Worm (Caenorhabditis elegans) whole organism, late embryonic: Measurements from ENCODE around the gene srbc-14.

ENCODE experiments used
- C08G9.2 ChIP-seq: sonication (generic microtip); optimal IDR thresholded peaks from 2 replicates; lab custom pipeline; 2016; ENCODE audit warnings: mild to moderate bottlenecking, missing genetic modification characterization, moderate library complexity, missing compliant biosample characterization
- C38D4.7 ChIP-seq: fragments of 200-800 bp; sonication (Bioruptor generic); optimal IDR thresholded peaks from 2 replicates; lab custom pipeline; 2018; ENCODE audit warnings: mild to moderate bottlenecking, missing genetic modification characterization, moderate library complexity, missing compliant biosample characterization
- F13H6.1 ChIP-seq: sonication (generic microtip); optimal IDR thresholded peaks from 2 replicates; lab custom pipeline; 2016; ENCODE audit warnings: missing genetic modification characterization, missing compliant biosample characterization
- K02D7.2 ChIP-seq: sonication (generic microtip); optimal IDR thresholded peaks from 2 replicates; lab custom pipeline; 2017; ENCODE audit warnings: mild to moderate bottlenecking, missing genetic modification characterization, missing compliant biosample characterization
- K09A11.1 ChIP-seq: sonication (generic microtip); optimal IDR thresholded peaks from 2 replicates; lab custom pipeline; 2017; ENCODE audit warnings: antibody characterized with exemption, mild to moderate bottlenecking, missing genetic modification characterization, missing compliant biosample characterization; ENCODE audit not compliant: insufficient read depth
- Y22D7AL.16 ChIP-seq: sonication (generic microtip); optimal IDR thresholded peaks from 2 replicates; lab custom pipeline; 2016; ENCODE audit warnings: missing genetic modification characterization, missing compliant biosample characterization
- ama-1 ChIP-seq: fragments of 150-350 bp; optimal IDR thresholded peaks from 2 replicates; lab custom pipeline; 2014
- ceh-18 ChIP-seq: sonication (generic microtip); optimal IDR thresholded peaks from 2 replicates; lab custom pipeline; 2016; ENCODE audit warnings: missing genetic modification characterization, missing compliant biosample characterization
- ceh-2 ChIP-seq: sonication (generic microtip); optimal IDR thresholded peaks from 2 replicates; lab custom pipeline; 2016; ENCODE audit warnings: missing genotype, missing genetic modification characterization, missing compliant biosample characterization
- ceh-22 ChIP-seq: sonication (generic microtip); optimal IDR thresholded peaks from 2 replicates; lab custom pipeline; 2017; ENCODE audit warnings: missing biosample characterization, missing genetic modification characterization
- ceh-24 ChIP-seq: sonication (generic microtip); optimal IDR thresholded peaks from 2 replicates; lab custom pipeline; 2016; ENCODE audit warnings: mild to moderate bottlenecking, missing genetic modification characterization, missing compliant biosample characterization
- ceh-30 ChIP-seq: fragments of 150-350 bp; optimal IDR thresholded peaks from 2 replicates; lab custom pipeline; 2014; ENCODE audit warnings: missing biosample characterization, missing genetic modification characterization
- ceh-45 ChIP-seq: fragments of 200-800 bp; sonication (Bioruptor generic); IDR thresholded peaks from 2 replicates; pipeline ENCODE4 v1.3.6; 2022; ENCODE audit warnings: missing genetic modification reagents, missing genetic modification characterization, missing compliant biosample characterization
- ceh-48 ChIP-seq: sonication (generic microtip); optimal IDR thresholded peaks from 2 replicates; lab custom pipeline; 2016; ENCODE audit warnings: missing genetic modification characterization, inconsistent platforms, missing compliant biosample characterization
- ceh-6 ChIP-seq: fragments of 200-800 bp; sonication (Bioruptor generic); optimal IDR thresholded peaks from 2 replicates; lab custom pipeline; 2018; ENCODE audit warnings: mild to moderate bottlenecking, missing genetic modification characterization, missing compliant biosample characterization
- ceh-9 ChIP-seq: sonication (generic microtip); optimal IDR thresholded peaks from 2 replicates; lab custom pipeline; 2016; ENCODE audit warnings: mild to moderate bottlenecking, missing genetic modification characterization, inconsistent platforms, missing compliant biosample characterization
- che-1 ChIP-seq: sonication (generic microtip); optimal IDR thresholded peaks from 2 replicates; lab custom pipeline; 2016; ENCODE audit warnings: mild to moderate bottlenecking, missing genetic modification characterization, missing compliant biosample characterization
- elt-4 ChIP-seq: sonication (generic microtip); optimal IDR thresholded peaks from 2 replicates; lab custom pipeline; 2016; ENCODE audit warnings: missing genetic modification characterization, missing compliant biosample characterization
- fax-1 ChIP-seq: sonication (generic microtip); optimal IDR thresholded peaks from 2 replicates; lab custom pipeline; 2016; ENCODE audit warnings: missing genotype, missing genetic modification characterization, missing compliant biosample characterization
- gmeb-2 ChIP-seq: sonication (generic microtip); optimal IDR thresholded peaks from 2 replicates; lab custom pipeline; 2016; ENCODE audit warnings: missing genetic modification characterization, inconsistent platforms, missing compliant biosample characterization
- hlh-13 ChIP-seq: fragments of 200-800 bp; sonication (Bioruptor generic); optimal IDR thresholded peaks from 2 replicates; lab custom pipeline; 2018; ENCODE audit warnings: mild to moderate bottlenecking, missing genetic modification characterization, missing compliant biosample characterization
- hlh-15 ChIP-seq: sonication (generic microtip); optimal IDR thresholded peaks from 2 replicates; lab custom pipeline; 2016; ENCODE audit warnings: missing genetic modification characterization, missing compliant biosample characterization
- hlh-6 ChIP-seq: sonication (generic microtip); optimal IDR thresholded peaks from 2 replicates; lab custom pipeline; 2016; ENCODE audit warnings: missing genotype, missing genetic modification characterization, missing compliant biosample characterization
- lim-6 ChIP-seq: sonication (generic microtip); optimal IDR thresholded peaks from 2 replicates; lab custom pipeline; 2016; ENCODE audit warnings: missing genetic modification characterization, missing compliant biosample characterization
- lin-11 ChIP-seq: fragments of 200-800 bp; sonication (Bioruptor generic); optimal IDR thresholded peaks from 2 replicates; lab custom pipeline; 2018; ENCODE audit warnings: mild to moderate bottlenecking, missing genetic modification characterization, missing compliant biosample characterization
- madf-2 ChIP-seq: sonication (generic microtip); optimal IDR thresholded peaks from 2 replicates; lab custom pipeline; 2017; ENCODE audit warnings: missing genetic modification characterization, missing compliant biosample characterization
- mec-3 ChIP-seq: sonication (generic microtip); optimal IDR thresholded peaks from 2 replicates; lab custom pipeline; 2016; ENCODE audit warnings: borderline replicate concordance, missing genetic modification characterization, missing compliant biosample characterization
- nhr-11 ChIP-seq: fragments of 150-350 bp; optimal IDR thresholded peaks from 2 replicates; lab custom pipeline; 2014; ENCODE audit warnings: missing biosample characterization, missing genetic modification characterization
- npax-4 ChIP-seq: sonication (generic microtip); optimal IDR thresholded peaks from 2 replicates; lab custom pipeline; 2016; ENCODE audit warnings: missing genetic modification characterization, missing compliant biosample characterization
- pag-3 ChIP-seq: sonication (generic microtip); optimal IDR thresholded peaks from 2 replicates; lab custom pipeline; 2016; ENCODE audit warnings: missing compliant biosample characterization, missing genetic modification characterization, borderline replicate concordance
- pha-4 ChIP-seq: fragments of 150-350 bp; optimal IDR thresholded peaks from 2 replicates; lab custom pipeline; 2018; ENCODE audit warnings: missing biosample characterization, missing genetic modification reagents, missing genetic modification characterization
- pros-1 ChIP-seq: fragments of 150-350 bp; optimal IDR thresholded peaks from 2 replicates; lab custom pipeline; 2014; ENCODE audit warnings: missing biosample characterization, missing genetic modification reagents, missing genetic modification characterization
- ref-2 ChIP-seq: sonication (generic microtip); optimal IDR thresholded peaks from 2 replicates; lab custom pipeline; 2016; ENCODE audit warnings: missing genetic modification characterization, missing compliant biosample characterization
- rnt-1 ChIP-seq: sonication (generic microtip); optimal IDR thresholded peaks from 2 replicates; lab custom pipeline; 2016; ENCODE audit warnings: missing genetic modification characterization, missing compliant biosample characterization
- sox-2 ChIP-seq: fragments of 200-800 bp; sonication (Bioruptor generic); IDR thresholded peaks from 2 replicates; pipeline ENCODE4 v1.3.6; 2022; ENCODE audit warnings: missing genetic modification reagents, missing genetic modification characterization, missing compliant biosample characterization
- sox-4 ChIP-seq: sonication (generic microtip); optimal IDR thresholded peaks from 2 replicates; lab custom pipeline; 2017; ENCODE audit warnings: mild to moderate bottlenecking, missing genetic modification characterization, inconsistent platforms, missing compliant biosample characterization
- tbx-2 ChIP-seq: sonication (generic microtip); optimal IDR thresholded peaks from 2 replicates; lab custom pipeline; 2016; ENCODE audit warnings: missing genetic modification characterization, missing compliant biosample characterization
- tbx-7 ChIP-seq: sonication (generic microtip); optimal IDR thresholded peaks from 2 replicates; lab custom pipeline; 2016; ENCODE audit warnings: missing genotype, missing genetic modification characterization, missing compliant biosample characterization
- unc-42 ChIP-seq: sonication (generic microtip); optimal IDR thresholded peaks from 2 replicates; lab custom pipeline; 2016; ENCODE audit warnings: missing genotype, missing genetic modification characterization, missing compliant biosample characterization
- unc-55 ChIP-seq: sonication (generic microtip); optimal IDR thresholded peaks from 2 replicates; lab custom pipeline; 2017; ENCODE audit warnings: missing biosample characterization, missing genetic modification reagents, missing genetic modification characterization
- unc-86 ChIP-seq: sonication (generic microtip); optimal IDR thresholded peaks from 2 replicates; lab custom pipeline; 2016; ENCODE audit warnings: missing genetic modification characterization, missing compliant biosample characterization

Gene srbc-14

DNA sequence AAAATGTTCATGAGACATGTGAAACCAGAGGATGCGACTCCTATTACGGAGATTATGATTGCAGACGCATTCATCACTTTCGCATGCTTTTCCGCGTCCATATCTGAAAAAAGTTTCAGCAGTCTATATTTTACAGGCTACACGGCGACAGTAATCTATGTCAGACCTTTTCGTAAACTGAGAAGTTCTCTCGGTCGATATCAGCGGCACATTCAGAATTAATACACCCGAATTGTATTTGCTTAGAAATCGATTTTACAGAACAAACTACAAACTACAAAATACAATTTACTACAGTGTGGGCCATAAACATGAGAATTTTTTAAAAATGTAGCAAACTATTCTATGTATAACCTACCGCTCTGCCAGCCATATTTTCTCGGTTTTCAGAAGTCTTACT is at the start of gene srbc-14:
TSS of gene srbc-14 (minus strand) at position 101 of the 400 bp plus-strand sequence.
- TF ChIP-seq unc-86 (tag; lab: Kevin White, UChicago) (no peak), sox-4 (no peak), hlh-6 (tag; lab: Kevin White, UChicago) (no peak), F13H6.1 (tag; lab: Kevin White, UChicago) (no peak), Y22D7AL.16 (tag; lab: Kevin White, UChicago) (no peak), elt-4 (tag; lab: Kevin White, UChicago) (no peak), mec-3 (tag; lab: Kevin White, UChicago) (no peak)

DNA sequence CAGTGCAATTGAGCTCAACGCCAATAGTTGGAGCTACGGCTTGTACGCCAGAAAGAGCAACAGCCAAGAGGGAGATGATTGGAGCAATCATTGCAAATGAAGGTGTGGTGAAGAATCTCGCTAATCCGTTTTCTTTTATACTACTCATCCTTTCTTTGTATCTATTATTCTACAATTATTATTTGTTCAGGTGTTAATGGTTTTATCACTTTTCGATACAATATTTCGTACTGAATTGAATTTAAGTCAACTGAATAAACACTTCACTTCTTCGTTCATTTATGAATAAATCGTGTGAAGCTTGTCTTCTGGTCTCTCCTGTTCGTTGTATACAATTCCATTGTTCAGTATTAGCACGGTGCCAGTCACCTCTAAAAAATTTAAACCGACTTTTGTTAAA is 36.8 kb upstream of the srbc-14 start, which contains the start of gene ZK218.11:
TSS of gene ZK218.11 (minus strand) at position 101 of the 400 bp plus-strand sequence.
- TF ChIP-seq tbx-2 (tag; lab: Kevin White, UChicago), result no peak

ce11 chrV:17105483-17105882 is 34.0 kb upstream of the srbc-14 start, which contains the start of gene ZK218.7:
Gene ZK218.7 (plus strand): TSS chrV:17105783.
- TF ChIP-seq hlh-15 (tag; lab: Kevin White, UChicago) (no peak), ceh-9 (no peak), ceh-45 (no peak), che-1 (no peak), lim-6 (tag; lab: Kevin White, UChicago) (no peak), ceh-48 (tag; lab: Kevin White, UChicago) (no peak), gmeb-2 (tag; lab: Kevin White, UChicago) (no peak), npax-4 (tag; lab: Kevin White, UChicago) (no peak), C08G9.2 (tag; lab: Kevin White, UChicago) (no peak), nhr-11 (tag; lab: Kevin White, UChicago) (no peak), fax-1 (no peak), madf-2 (tag; lab: Kevin White, UChicago) (no peak), K02D7.2 (tag; lab: Kevin White, UChicago) (no peak), ceh-24 (tag; lab: Kevin White, UChicago) (no peak), pag-3 (tag; lab: Kevin White, UChicago) (no peak), lin-11 (tag; lab: Kevin White, UChicago) (no peak), unc-42 (tag; lab: Kevin White, UChicago) (no peak)

DNA sequence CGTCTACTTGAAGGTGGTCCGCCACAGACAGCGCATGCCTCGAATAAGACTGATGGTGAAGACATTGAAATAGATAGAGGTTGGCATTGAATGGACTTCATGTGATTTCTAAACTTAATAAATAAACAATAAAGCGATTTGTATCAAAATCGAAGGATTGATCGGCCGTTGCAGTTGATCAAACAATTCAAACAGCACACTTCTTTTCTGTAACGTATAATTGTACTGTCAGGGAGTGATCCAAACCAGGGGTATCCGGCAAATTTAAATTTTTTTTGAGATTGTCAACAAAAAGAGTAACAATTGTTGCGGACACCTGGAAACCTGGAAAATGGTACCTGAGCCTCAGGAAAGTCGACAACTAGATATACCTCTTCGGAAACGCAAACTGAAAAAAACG is 33.0 kb upstream of the srbc-14 start, which contains the start of gene nhr-248:
TSS of gene nhr-248 (minus strand) at position 101 of the 400 bp plus-strand sequence.
- TF ChIP-seq F13H6.1 (tag; lab: Kevin White, UChicago) (no peak), ceh-6 (GFP tag; lab: Kevin White, UChicago) (no peak), elt-4 (tag; lab: Kevin White, UChicago) (no peak), ceh-30 (tag; lab: Kevin White, UChicago) (no peak), ceh-18 (tag; lab: Kevin White, UChicago) (no peak), ceh-22 (tag; lab: Kevin White, UChicago) (no peak), hlh-13 (no peak), ama-1 (lab: Kevin White, UChicago) (no peak), lin-11 (tag; lab: Kevin White, UChicago) (no peak), ceh-48 (tag; lab: Kevin White, UChicago) (no peak), C38D4.7 (no peak), gmeb-2 (tag; lab: Kevin White, UChicago) (no peak), sox-2 (GFP tag; lab: Robert Waterston, UW) (no peak)

DNA sequence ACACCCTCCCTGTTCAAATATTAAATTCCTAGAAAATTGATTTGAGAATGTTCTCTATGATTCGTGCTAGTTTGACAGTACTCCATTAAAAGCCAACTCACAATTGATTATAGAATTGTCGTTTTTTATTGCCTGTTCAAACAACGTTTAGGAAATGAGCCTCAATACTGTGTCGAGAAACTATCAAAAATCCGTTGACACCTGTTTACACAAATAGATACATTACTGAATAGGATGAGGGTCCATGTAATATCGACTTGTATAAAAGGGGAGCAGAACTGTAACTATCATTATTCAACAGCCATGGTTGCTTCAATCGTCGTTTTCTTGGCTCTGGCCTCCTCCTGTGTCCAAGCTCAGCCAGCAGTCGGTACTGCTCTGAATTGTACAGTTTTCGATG is 29.4 kb upstream of the srbc-14 start, which contains the start of gene ZK218.5:
TSS of gene ZK218.5 (plus strand) at position 301 of the 400 bp plus-strand sequence.
- TF ChIP-seq ref-2 (tag; lab: Kevin White, UChicago), result no peak
- no peak for TF ChIP-seq elt-4 (tag; lab: Kevin White, UChicago)
- no peak for TF ChIP-seq gmeb-2 (tag; lab: Kevin White, UChicago)
- TF ChIP-seq unc-86 (tag; lab: Kevin White, UChicago), result no peak
- no peak for TF ChIP-seq ceh-2 (tag; lab: Kevin White, UChicago)
- no peak for TF ChIP-seq unc-55 (GFP tag; lab: Kevin White, UChicago)
- TF ChIP-seq che-1, result no peak
- no peak for TF ChIP-seq hlh-6 (tag; lab: Kevin White, UChicago)
- TF ChIP-seq tbx-7 (tag; lab: Kevin White, UChicago), result no peak
- no peak for TF ChIP-seq pros-1 (tag; lab: Kevin White, UChicago)
- no peak for TF ChIP-seq pha-4 (tag; lab: Kevin White, UChicago)
- TF ChIP-seq K09A11.1 (tag; lab: Kevin White, UChicago), result no peak
- TF ChIP-seq ceh-45, result no peak
- no peak for TF ChIP-seq ceh-18 (tag; lab: Kevin White, UChicago)
- TF ChIP-seq rnt-1 (tag; lab: Kevin White, UChicago), result no peak
- no peak for TF ChIP-seq hlh-15 (tag; lab: Kevin White, UChicago)
